Comparison of ENCODE assay signal across 5 fruit fly cellular contexts in the genomic region with DNA sequence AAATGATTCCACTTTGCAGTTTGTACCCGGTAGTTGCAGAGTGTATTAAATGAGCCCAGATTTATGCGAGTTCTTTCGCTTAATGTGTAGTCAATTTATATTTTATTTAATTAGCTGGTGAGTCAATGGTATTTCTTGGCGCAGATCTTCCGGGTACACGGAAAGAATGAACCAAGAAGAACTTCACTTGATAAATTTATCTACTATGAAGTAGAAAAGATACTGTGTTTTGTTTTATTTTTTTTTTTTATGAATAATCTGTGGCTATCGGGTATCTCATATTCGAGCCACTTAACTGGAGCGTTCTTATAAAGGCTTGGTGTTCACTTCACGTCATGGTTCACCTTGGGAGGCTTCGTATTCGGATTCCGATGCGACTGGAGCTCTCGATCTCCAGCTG.
A peak's percentile ranks its signal among the peaks of the same experiment; 100 is the strongest.
TF ChIP-seq lines count a peak whose summit lies in the region.

No protein-coding gene starts in this region.

- no peak for TF ChIP-seq CTCF in whole organism, embryonic (GFP tag; optimal IDR thresholded peaks at IDR 0.05; lab: Kevin White, UChicago)

TF ChIP-seq in whole organism, 6 proteins besides CTCF, POLR2A, EP300 and RAD21:
- TF ChIP-seq pan (optimal IDR thresholded peaks at IDR 0.05; lab: Kevin White, UChicago), result peak; percentile 57
- no peak for TF ChIP-seq Dll (optimal IDR thresholded peaks at IDR 0.05; lab: Kevin White, UChicago)

TF ChIP-seq in whole organism, embryonic, 481 proteins besides CTCF, POLR2A, EP300 and RAD21:
- TF ChIP-seq sens (GFP tag; lab: Kevin White, UChicago) (peak; percentile 50), CG12299 (tag; optimal IDR thresholded peaks at IDR 0.05; lab: Kevin White, UChicago) (no peak), sd (tag; optimal IDR thresholded peaks at IDR 0.05; lab: Kevin White, UChicago) (peak; percentile 9), Abd-B (GFP tag; optimal IDR thresholded peaks at IDR 0.05; lab: Kevin White, UChicago) (no peak), PHDP (tag; optimal IDR thresholded peaks at IDR 0.05; lab: Kevin White, UChicago) (no peak), CG4360 (GFP tag; IDR thresholded peaks at IDR 0.05; lab: Robert Waterston, UW) (no peak)

TF ChIP-seq in whole organism, prepupa, 60 proteins besides CTCF, POLR2A, EP300 and RAD21 (continues in another document):
- peak; percentile 72 for TF ChIP-seq topi (GFP tag; optimal IDR thresholded peaks at IDR 0.05; lab: Kevin White, UChicago)
- no peak for TF ChIP-seq CG34406 (GFP tag; optimal IDR thresholded peaks at IDR 0.05; lab: Kevin White, UChicago)
- no peak for TF ChIP-seq spab (GFP tag; optimal IDR thresholded peaks at IDR 0.05; lab: Kevin White, UChicago)
- no peak for TF ChIP-seq CG8119 (GFP tag; IDR thresholded peaks at IDR 0.05; lab: Robert Waterston, UW)
- peak in 1 of 2 experiments; percentile 10 for TF ChIP-seq ss (GFP tag; optimal IDR thresholded peaks at IDR 0.05; lab: Kevin White, UChicago)
- no peak for TF ChIP-seq Blimp-1 (GFP tag; optimal IDR thresholded peaks at IDR 0.05; lab: Kevin White, UChicago)
- peak; percentile 36 for TF ChIP-seq pdm3 (GFP tag; optimal IDR thresholded peaks at IDR 0.05; lab: Kevin White, UChicago)
- no peak for TF ChIP-seq CG16779 (tag; optimal IDR thresholded peaks at IDR 0.05; lab: Kevin White, UChicago)
- no peak for TF ChIP-seq net (GFP tag; optimal IDR thresholded peaks at IDR 0.05; lab: Kevin White, UChicago)
- TF ChIP-seq Smox (GFP tag; optimal IDR thresholded peaks at IDR 0.05; lab: Kevin White, UChicago), result peak; percentile 57
- no peak for TF ChIP-seq Ets96B (tag; optimal IDR thresholded peaks at IDR 0.05; lab: Kevin White, UChicago)
- peak; percentile 40 for TF ChIP-seq CG31627 (GFP tag; optimal IDR thresholded peaks at IDR 0.05; lab: Kevin White, UChicago)
- peak; percentile 52 for TF ChIP-seq lz (GFP tag; optimal IDR thresholded peaks at IDR 0.05; lab: Kevin White, UChicago)
- peak; percentile 27 for TF ChIP-seq cyc (GFP tag; optimal IDR thresholded peaks at IDR 0.05; lab: Kevin White, UChicago)
- no peak for TF ChIP-seq CG11762 (GFP tag; optimal IDR thresholded peaks at IDR 0.05; lab: Kevin White, UChicago; ENCODE audit: insufficient read depth)
- peak; percentile 32 for TF ChIP-seq CG32006 (GFP tag; optimal IDR thresholded peaks at IDR 0.05; lab: Kevin White, UChicago)
- TF ChIP-seq CG11902 (GFP tag; optimal IDR thresholded peaks at IDR 0.05; lab: Kevin White, UChicago), result no peak
- TF ChIP-seq acj6 (GFP tag; optimal IDR thresholded peaks at IDR 0.05; lab: Kevin White, UChicago), result peak; percentile 29
- TF ChIP-seq CG15336 (GFP tag; IDR thresholded peaks at IDR 0.05; lab: Robert Waterston, UW), result no peak
- TF ChIP-seq dac (GFP tag; optimal IDR thresholded peaks at IDR 0.05; lab: Kevin White, UChicago), result no peak
- TF ChIP-seq CG3919 (GFP tag; optimal IDR thresholded peaks at IDR 0.05; lab: Kevin White, UChicago), result peak; percentile 37
- TF ChIP-seq CG11294 (GFP tag; IDR thresholded peaks at IDR 0.05; lab: Robert Waterston, UW), result no peak
- TF ChIP-seq CG7368 (GFP tag; optimal IDR thresholded peaks at IDR 0.05; lab: Kevin White, UChicago), result no peak
- no peak for TF ChIP-seq Eip93F (GFP tag; optimal IDR thresholded peaks at IDR 0.05; lab: Kevin White, UChicago)
- peak; percentile 53 for TF ChIP-seq Met (GFP tag; optimal IDR thresholded peaks at IDR 0.05; lab: Kevin White, UChicago)
- TF ChIP-seq CG4318 (GFP tag; optimal IDR thresholded peaks at IDR 0.05; lab: Kevin White, UChicago), result no peak
- no peak for TF ChIP-seq CG3032 (tag; optimal IDR thresholded peaks at IDR 0.05; lab: Kevin White, UChicago)

TF ChIP-seq in whole organism, pupa, 21 proteins besides CTCF, POLR2A, EP300 and RAD21:
- TF ChIP-seq fd96Ca (GFP tag; IDR thresholded peaks at IDR 0.05; lab: Robert Waterston, UW), result no peak
- TF ChIP-seq Snoo (tag; optimal IDR thresholded peaks at IDR 0.05; lab: Kevin White, UChicago), result peak; percentile 7
- TF ChIP-seq rn (GFP tag; IDR thresholded peaks at IDR 0.05; lab: Robert Waterston, UW), result no peak
- TF ChIP-seq EcR (GFP tag; optimal IDR thresholded peaks at IDR 0.05; lab: Kevin White, UChicago), result no peak
- peak; percentile 57 for TF ChIP-seq Pif1B (GFP tag; optimal IDR thresholded peaks at IDR 0.05; lab: Kevin White, UChicago)
- TF ChIP-seq CG4496 (GFP tag; IDR thresholded peaks at IDR 0.05; lab: Robert Waterston, UW), result no peak
- TF ChIP-seq CG9948 (tag; optimal IDR thresholded peaks at IDR 0.05; lab: Kevin White, UChicago), result peak; percentile 25
- TF ChIP-seq CG34367 (tag; optimal IDR thresholded peaks at IDR 0.05; lab: Kevin White, UChicago), result no peak
- TF ChIP-seq CG15710 (tag; optimal IDR thresholded peaks at IDR 0.05; lab: Kevin White, UChicago), result no peak
- TF ChIP-seq gl (tag; optimal IDR thresholded peaks at IDR 0.05; lab: Kevin White, UChicago), result no peak
- TF ChIP-seq CG8301 (tag; optimal IDR thresholded peaks at IDR 0.05; lab: Kevin White, UChicago), result peak; percentile 33
- TF ChIP-seq CG14655 (GFP tag; optimal IDR thresholded peaks at IDR 0.05; lab: Kevin White, UChicago), result peak; percentile 69
- TF ChIP-seq CG17806 (tag; optimal IDR thresholded peaks at IDR 0.05; lab: Kevin White, UChicago), result no peak
- TF ChIP-seq Pif1A (GFP tag; optimal IDR thresholded peaks at IDR 0.05; lab: Kevin White, UChicago), result peak; percentile 50
- no peak for TF ChIP-seq CG12605 (GFP tag; IDR thresholded peaks at IDR 0.05; lab: Robert Waterston, UW)
- no peak for TF ChIP-seq D1 (tag; optimal IDR thresholded peaks at IDR 0.05; lab: Kevin White, UChicago)
- TF ChIP-seq CG8159 (tag; optimal IDR thresholded peaks at IDR 0.05; lab: Kevin White, UChicago), result peak; percentile 25
- no peak for TF ChIP-seq CG13204 (GFP tag; optimal IDR thresholded peaks at IDR 0.05; lab: Kevin White, UChicago)
- TF ChIP-seq CG32121 (GFP tag; IDR thresholded peaks at IDR 0.05; lab: Robert Waterston, UW), result no peak
- TF ChIP-seq CG10348 (GFP tag; IDR thresholded peaks at IDR 0.05; lab: Robert Waterston, UW), result no peak
- TF ChIP-seq Ets98B (GFP tag; IDR thresholded peaks at IDR 0.05; lab: Robert Waterston, UW), result no peak

TF ChIP-seq in whole organism, wandering third instar larva, 38 proteins besides CTCF, POLR2A, EP300 and RAD21:
- no peak for TF ChIP-seq Myc (optimal IDR thresholded peaks at IDR 0.05; lab: Kevin White, UChicago)
- peak; percentile 71 for TF ChIP-seq woc (GFP tag; optimal IDR thresholded peaks at IDR 0.05; lab: Kevin White, UChicago)
- peak; percentile 12 for TF ChIP-seq dmrt93B (GFP tag; optimal IDR thresholded peaks at IDR 0.05; lab: Kevin White, UChicago)
- peak; percentile 34 for TF ChIP-seq ey (GFP tag; optimal IDR thresholded peaks at IDR 0.05; lab: Kevin White, UChicago)
- TF ChIP-seq h (GFP tag; optimal IDR thresholded peaks at IDR 0.05; lab: Kevin White, UChicago), result peak; percentile 71
- TF ChIP-seq pan (optimal IDR thresholded peaks at IDR 0.05; lab: Kevin White, UChicago), result peak; percentile 25
- peak; percentile 42 for TF ChIP-seq br (GFP tag; optimal IDR thresholded peaks at IDR 0.05; lab: Kevin White, UChicago)
- TF ChIP-seq rgr (GFP tag; optimal IDR thresholded peaks at IDR 0.05; lab: Kevin White, UChicago), result peak; percentile 23
- no peak for TF ChIP-seq jim (GFP tag; optimal IDR thresholded peaks at IDR 0.05; lab: Kevin White, UChicago)
- peak; percentile 34 for TF ChIP-seq fru (GFP tag; optimal IDR thresholded peaks at IDR 0.05; lab: Kevin White, UChicago)
- TF ChIP-seq foxo (GFP tag; optimal IDR thresholded peaks at IDR 0.05; lab: Kevin White, UChicago), result peak in 1 of 2 experiments; percentile 43
- peak; percentile 38 for TF ChIP-seq OdsH (GFP tag; optimal IDR thresholded peaks at IDR 0.05; lab: Kevin White, UChicago)
- peak; percentile 2 for TF ChIP-seq Hnf4 (GFP tag; optimal IDR thresholded peaks at IDR 0.05; lab: Kevin White, UChicago)
- no peak for TF ChIP-seq CrebA (GFP tag; optimal IDR thresholded peaks at IDR 0.05; lab: Kevin White, UChicago; ENCODE audit: borderline replicate concordance)
- no peak for TF ChIP-seq Mio (GFP tag; optimal IDR thresholded peaks at IDR 0.05; lab: Kevin White, UChicago)
TF ChIP-seq in whole organism, wandering third instar larva: peak in this region for 11.
